Worm (Caenorhabditis elegans) whole organism, late embryonic: ENCODE results near the gene nhr-134.

Source experiments
- K02D7.2 ChIP-seq: sonication (generic microtip); optimal IDR thresholded peaks from 2 replicates; lab custom pipeline; 2017; ENCODE audit warnings: mild to moderate bottlenecking, missing genetic modification characterization, missing compliant biosample characterization
- Y22D7AL.16 ChIP-seq: sonication (generic microtip); optimal IDR thresholded peaks from 2 replicates; lab custom pipeline; 2016; ENCODE audit warnings: missing genetic modification characterization, missing compliant biosample characterization
- ceh-14 ChIP-seq: sonication (generic microtip); optimal IDR thresholded peaks from 2 replicates; lab custom pipeline; 2016; ENCODE audit warnings: missing genotype, missing genetic modification characterization, missing compliant biosample characterization
- ceh-22 ChIP-seq: sonication (generic microtip); optimal IDR thresholded peaks from 2 replicates; lab custom pipeline; 2017; ENCODE audit warnings: missing biosample characterization, missing genetic modification characterization
- ceh-24 ChIP-seq: sonication (generic microtip); optimal IDR thresholded peaks from 2 replicates; lab custom pipeline; 2016; ENCODE audit warnings: mild to moderate bottlenecking, missing genetic modification characterization, missing compliant biosample characterization
- ceh-30 ChIP-seq: fragments of 150-350 bp; optimal IDR thresholded peaks from 2 replicates; lab custom pipeline; 2014; ENCODE audit warnings: missing biosample characterization, missing genetic modification characterization
- ceh-31 ChIP-seq: sonication (generic microtip); optimal IDR thresholded peaks from 2 replicates; lab custom pipeline; 2016; ENCODE audit warnings: missing genetic modification characterization, missing compliant biosample characterization
- ceh-34 ChIP-seq: sonication (generic microtip); optimal IDR thresholded peaks from 2 replicates; lab custom pipeline; 2016; ENCODE audit warnings: mild to moderate bottlenecking, missing genetic modification characterization, missing compliant biosample characterization
- ceh-48 ChIP-seq: sonication (generic microtip); optimal IDR thresholded peaks from 2 replicates; lab custom pipeline; 2016; ENCODE audit warnings: missing genetic modification characterization, inconsistent platforms, missing compliant biosample characterization
- ceh-6 ChIP-seq: fragments of 200-800 bp; sonication (Bioruptor generic); optimal IDR thresholded peaks from 2 replicates; lab custom pipeline; 2018; ENCODE audit warnings: mild to moderate bottlenecking, missing genetic modification characterization, missing compliant biosample characterization
- ceh-9 ChIP-seq: sonication (generic microtip); optimal IDR thresholded peaks from 2 replicates; lab custom pipeline; 2016; ENCODE audit warnings: mild to moderate bottlenecking, missing genetic modification characterization, inconsistent platforms, missing compliant biosample characterization
- dve-1 ChIP-seq: sonication (generic microtip); optimal IDR thresholded peaks from 2 replicates; lab custom pipeline; 2017; ENCODE audit warnings: antibody characterized with exemption, mild to moderate bottlenecking, missing genetic modification characterization, missing compliant biosample characterization
- elt-2 ChIP-seq: sonication (generic microtip); optimal IDR thresholded peaks from 2 replicates; lab custom pipeline; 2016; ENCODE audit warnings: missing genetic modification reagents, missing genetic modification characterization, missing compliant biosample characterization
- ets-4 ChIP-seq: sonication (generic microtip); optimal IDR thresholded peaks from 2 replicates; lab custom pipeline; 2016; ENCODE audit warnings: missing genetic modification characterization, missing compliant biosample characterization
- eyg-1 ChIP-seq: sonication (generic microtip); optimal IDR thresholded peaks from 2 replicates; lab custom pipeline; 2016; ENCODE audit warnings: missing genotype, missing genetic modification characterization, missing compliant biosample characterization
- fkh-6 ChIP-seq: sonication (generic microtip); optimal IDR thresholded peaks from 2 replicates; lab custom pipeline; 2016; ENCODE audit warnings: missing genetic modification characterization, missing compliant biosample characterization
- gmeb-2 ChIP-seq: sonication (generic microtip); optimal IDR thresholded peaks from 2 replicates; lab custom pipeline; 2016; ENCODE audit warnings: missing genetic modification characterization, inconsistent platforms, missing compliant biosample characterization
- hlh-13 ChIP-seq: fragments of 200-800 bp; sonication (Bioruptor generic); optimal IDR thresholded peaks from 2 replicates; lab custom pipeline; 2018; ENCODE audit warnings: mild to moderate bottlenecking, missing genetic modification characterization, missing compliant biosample characterization
- hlh-15 ChIP-seq: sonication (generic microtip); optimal IDR thresholded peaks from 2 replicates; lab custom pipeline; 2016; ENCODE audit warnings: missing genetic modification characterization, missing compliant biosample characterization
- hlh-30 ChIP-seq: sonication (generic microtip); optimal IDR thresholded peaks from 2 replicates; lab custom pipeline; 2017; ENCODE audit warnings: antibody characterized with exemption, missing genetic modification characterization, missing compliant biosample characterization; ENCODE audit not compliant: insufficient read depth
- hlh-6 ChIP-seq: sonication (generic microtip); optimal IDR thresholded peaks from 2 replicates; lab custom pipeline; 2016; ENCODE audit warnings: missing genotype, missing genetic modification characterization, missing compliant biosample characterization
- lim-6 ChIP-seq: sonication (generic microtip); optimal IDR thresholded peaks from 2 replicates; lab custom pipeline; 2016; ENCODE audit warnings: missing genetic modification characterization, missing compliant biosample characterization
- lin-11 ChIP-seq: fragments of 200-800 bp; sonication (Bioruptor generic); optimal IDR thresholded peaks from 2 replicates; lab custom pipeline; 2018; ENCODE audit warnings: mild to moderate bottlenecking, missing genetic modification characterization, missing compliant biosample characterization
- mec-3 ChIP-seq: sonication (generic microtip); optimal IDR thresholded peaks from 2 replicates; lab custom pipeline; 2016; ENCODE audit warnings: borderline replicate concordance, missing genetic modification characterization, missing compliant biosample characterization
- nfya-1 ChIP-seq: sonication (generic microtip); optimal IDR thresholded peaks from 2 replicates; lab custom pipeline; 2017; ENCODE audit warnings: missing genetic modification characterization, mild to moderate bottlenecking, missing compliant biosample characterization, antibody characterized with exemption, moderate library complexity
- nhr-232 ChIP-seq: sonication (generic microtip); optimal IDR thresholded peaks from 2 replicates; lab custom pipeline; 2016; ENCODE audit warnings: missing genetic modification characterization, missing compliant biosample characterization
- npax-4 ChIP-seq: sonication (generic microtip); optimal IDR thresholded peaks from 2 replicates; lab custom pipeline; 2016; ENCODE audit warnings: missing genetic modification characterization, missing compliant biosample characterization
- pax-1 ChIP-seq: fragments of 150-350 bp; optimal IDR thresholded peaks from 2 replicates; lab custom pipeline; 2014; ENCODE audit warnings: missing biosample characterization, missing genetic modification characterization
- pha-2 ChIP-seq: sonication (generic microtip); optimal IDR thresholded peaks from 2 replicates; lab custom pipeline; 2017; ENCODE audit warnings: mild to moderate bottlenecking, missing genetic modification characterization, missing compliant biosample characterization
- pha-4 ChIP-seq: fragments of 150-350 bp; optimal IDR thresholded peaks from 2 replicates; lab custom pipeline; 2018; ENCODE audit warnings: missing biosample characterization, missing genetic modification reagents, missing genetic modification characterization
- ref-2 ChIP-seq: sonication (generic microtip); optimal IDR thresholded peaks from 2 replicates; lab custom pipeline; 2016; ENCODE audit warnings: missing genetic modification characterization, missing compliant biosample characterization
- rnt-1 ChIP-seq: sonication (generic microtip); optimal IDR thresholded peaks from 2 replicates; lab custom pipeline; 2016; ENCODE audit warnings: missing genetic modification characterization, missing compliant biosample characterization
- syd-9 ChIP-seq: sonication (generic microtip); optimal IDR thresholded peaks from 2 replicates; lab custom pipeline; 2016; ENCODE audit warnings: mild to moderate bottlenecking, missing genetic modification characterization, moderate library complexity, missing compliant biosample characterization
- tbx-2 ChIP-seq: sonication (generic microtip); optimal IDR thresholded peaks from 2 replicates; lab custom pipeline; 2016; ENCODE audit warnings: missing genetic modification characterization, missing compliant biosample characterization
- tbx-7 ChIP-seq: sonication (generic microtip); optimal IDR thresholded peaks from 2 replicates; lab custom pipeline; 2016; ENCODE audit warnings: missing genotype, missing genetic modification characterization, missing compliant biosample characterization
- unc-3 ChIP-seq, 2 experiments: fragments of 200-800 bp in 1 of 2; sonication (Bioruptor generic) in 1 of 2; sonication (generic microtip) in 1 of 2; conservative IDR thresholded peaks in 1 of 2; optimal IDR thresholded peaks in 1 of 2; 2 replicates each; pipeline versions ENCODE4 v1.3.6 to Lab custom; 2016 to 2022; ENCODE audit warnings: missing compliant biosample characterization in 2 of 2, missing genetic modification characterization in 2 of 2, missing genetic modification reagents in 1 of 2
- unc-55 ChIP-seq: sonication (generic microtip); optimal IDR thresholded peaks from 2 replicates; lab custom pipeline; 2017; ENCODE audit warnings: missing biosample characterization, missing genetic modification reagents, missing genetic modification characterization
- unc-86 ChIP-seq: sonication (generic microtip); optimal IDR thresholded peaks from 2 replicates; lab custom pipeline; 2016; ENCODE audit warnings: missing genetic modification characterization, missing compliant biosample characterization
- zip-5 ChIP-seq: sonication (generic microtip); optimal IDR thresholded peaks from 2 replicates; lab custom pipeline; 2016; ENCODE audit warnings: missing genetic modification characterization, missing compliant biosample characterization
- ztf-16 ChIP-seq: sonication (generic microtip); optimal IDR thresholded peaks from 2 replicates; lab custom pipeline; 2017; ENCODE audit warnings: missing genetic modification characterization, missing compliant biosample characterization

Gene nhr-134

ce11 chrV:2228781-2229180, 2.2 kb upstream of the nhr-134 start, which contains the start of gene nhr-126:
Gene nhr-126, plus strand, starts transcription at chrV:2229081.
- TF ChIP-seq fkh-6: no peak
- TF ChIP-seq hlh-30 (tag; lab: Kevin White, UChicago): no peak
- no peak for TF ChIP-seq lim-6 (tag; lab: Kevin White, UChicago)
- TF ChIP-seq K02D7.2: no peak
- TF ChIP-seq ceh-30 (tag; lab: Kevin White, UChicago): no peak
- TF ChIP-seq nfya-1 (tag; lab: Kevin White, UChicago): no peak
- no peak for TF ChIP-seq ceh-31 (tag; lab: Kevin White, UChicago)
- TF ChIP-seq ceh-14: no peak
- no peak for TF ChIP-seq unc-55 (GFP tag; lab: Kevin White, UChicago)

ce11 chrV:2233177-2233576, 2.2 kb downstream of the nhr-134 start, which contains the start of gene nhr-96:
Gene nhr-96, plus strand, starts transcription at chrV:2233477.
- TF ChIP-seq hlh-6 (no peak), Y22D7AL.16 (no peak), ref-2 (no peak), rnt-1 (no peak), tbx-7 (tag; lab: Kevin White, UChicago) (no peak), mec-3 (tag; lab: Kevin White, UChicago) (no peak), tbx-2 (tag; lab: Kevin White, UChicago) (no peak), unc-3 (GFP tag; conservative IDR thresholded peaks at IDR 0.05; lab: Robert Waterston, UW) (no peak), unc-3 (tag; optimal IDR thresholded peaks at IDR 0.05; lab: Kevin White, UChicago) (no peak), hlh-13 (GFP tag; lab: Kevin White, UChicago) (no peak), unc-55 (GFP tag; lab: Kevin White, UChicago) (no peak), ceh-31 (tag; lab: Kevin White, UChicago) (no peak), unc-86 (no peak), pax-1 (tag; lab: Kevin White, UChicago) (no peak), zip-5 (no peak), npax-4 (tag; lab: Kevin White, UChicago) (no peak), hlh-15 (tag; lab: Kevin White, UChicago) (no peak), ets-4 (tag; lab: Kevin White, UChicago) (no peak)

DNA sequence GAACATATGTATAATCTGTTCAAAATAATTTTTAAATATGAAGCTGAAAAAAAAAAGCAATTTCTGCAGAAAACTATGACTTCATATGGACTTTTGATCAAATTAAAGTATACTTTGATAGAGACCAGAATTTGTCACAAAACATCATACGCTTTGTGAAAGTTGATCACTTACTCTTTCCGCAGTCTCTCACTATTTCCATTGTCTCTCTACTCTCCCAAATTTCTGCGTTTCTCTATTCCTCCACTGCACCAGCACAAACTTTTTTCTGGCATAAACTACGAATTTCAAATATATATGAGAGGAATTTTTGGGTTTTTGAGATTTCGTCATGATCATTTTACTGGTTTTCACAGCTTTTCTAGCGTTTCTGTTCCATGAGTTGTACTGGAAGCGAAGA, 4.8 kb downstream of the nhr-134 start, which contains the start of gene cyp-33C4:
Gene cyp-33C4 (plus strand): TSS at position 293 of the 400 bp plus-strand sequence.
- TF ChIP-seq hlh-15 (tag; lab: Kevin White, UChicago) (no peak), ceh-9 (tag; lab: Kevin White, UChicago) (no peak), ceh-24 (no peak), rnt-1 (no peak), ets-4 (tag; lab: Kevin White, UChicago) (no peak), ceh-6 (no peak), tbx-7 (tag; lab: Kevin White, UChicago) (no peak), lin-11 (tag; lab: Kevin White, UChicago) (no peak), dve-1 (tag; lab: Kevin White, UChicago) (no peak), ztf-16 (no peak), zip-5 (no peak), ceh-22 (tag; lab: Kevin White, UChicago) (no peak), gmeb-2 (tag; lab: Kevin White, UChicago) (no peak), ceh-34 (tag; lab: Kevin White, UChicago) (no peak)

ce11 chrV:2238012-2238411, 7.0 kb downstream of the nhr-134 start:
- TF ChIP-seq ceh-9 (tag; lab: Kevin White, UChicago) (no peak), ceh-6 (no peak), eyg-1 (tag; lab: Kevin White, UChicago) (no peak), syd-9 (tag; lab: Kevin White, UChicago) (no peak), unc-86 (no peak), pha-4 (tag; lab: Kevin White, UChicago) (no peak), nhr-232 (tag; lab: Kevin White, UChicago) (no peak), elt-2 (no peak), ceh-48 (tag; lab: Kevin White, UChicago) (no peak), pha-2 (tag; lab: Kevin White, UChicago) (no peak), ceh-22 (tag; lab: Kevin White, UChicago) (no peak)
